Worm (Caenorhabditis elegans): Measurements from ENCODE around the gene ify-1.

Gene ify-1

ce11 chrII:5092362-5093281 is 37.6 kb upstream of the ify-1 start, which contains the start of gene C04G6.2 (continued):
- no peak for TF ChIP-seq hlh-4 (tag; optimal IDR thresholded peaks at IDR 0.05)
- TF ChIP-seq snu-23 (GFP tag; optimal IDR thresholded peaks at IDR 0.05): peak; percentile 73
- no peak for TF ChIP-seq ztf-11 (tag; optimal IDR thresholded peaks at IDR 0.05)
- TF ChIP-seq elt-3 (tag; optimal IDR thresholded peaks at IDR 0.05): peak in 1 of 6 experiments; percentile 46
- TF ChIP-seq ets-5 (GFP tag; IDR thresholded peaks at IDR 0.05): no peak
- peak; percentile 32 for TF ChIP-seq skn-1 (tag; optimal IDR thresholded peaks at IDR 0.05)
- TF ChIP-seq lin-13 (GFP tag; optimal IDR thresholded peaks at IDR 0.05): no peak
- no peak for TF ChIP-seq unc-62 (GFP tag; optimal IDR thresholded peaks at IDR 0.05)
- TF ChIP-seq lir-3 (tag; optimal IDR thresholded peaks at IDR 0.05; ENCODE audit: poor library complexity): no peak
- no peak for TF ChIP-seq alr-1 (tag; optimal IDR thresholded peaks at IDR 0.05; ENCODE audit: borderline replicate concordance)
- no peak for TF ChIP-seq Y116A8C.19 (tag; optimal IDR thresholded peaks at IDR 0.05; ENCODE audit: borderline replicate concordance)
- peak; percentile 53 for TF ChIP-seq mep-1 (tag; optimal IDR thresholded peaks at IDR 0.05)
- TF ChIP-seq fkh-10 (GFP tag; optimal IDR thresholded peaks at IDR 0.05): no peak
- no peak for TF ChIP-seq ztf-4 (tag; optimal IDR thresholded peaks at IDR 0.05)
- no peak for TF ChIP-seq nhr-76 (tag; optimal IDR thresholded peaks at IDR 0.05)
- peak; percentile 74 for TF ChIP-seq nhr-20 (tag; optimal IDR thresholded peaks at IDR 0.05)
- TF ChIP-seq zip-4 (GFP tag; optimal IDR thresholded peaks at IDR 0.05): no peak
- TF ChIP-seq blmp-1 (tag; optimal IDR thresholded peaks at IDR 0.05): peak; percentile 69
- no peak for TF ChIP-seq fkh-4 (tag; optimal IDR thresholded peaks at IDR 0.05; ENCODE audit: borderline replicate concordance)
- TF ChIP-seq tbx-2 (tag; optimal IDR thresholded peaks at IDR 0.05): peak; percentile 65
- peak; percentile 47 for TF ChIP-seq rnt-1 (tag; optimal IDR thresholded peaks at IDR 0.05)
- TF ChIP-seq nhr-47 (tag; optimal IDR thresholded peaks at IDR 0.05): peak; percentile 45
- TF ChIP-seq nhr-19 (GFP tag; conservative IDR thresholded peaks at IDR 0.05): no peak; the same call in none of the 2 replicates
- peak; percentile 16 for TF ChIP-seq unc-86 (tag; optimal IDR thresholded peaks at IDR 0.05)
- TF ChIP-seq grh-1 (GFP tag; IDR thresholded peaks at IDR 0.05): no peak
- TF ChIP-seq nhr-85 (tag): peak; percentile 67
- TF ChIP-seq hlh-17 (GFP tag; optimal IDR thresholded peaks at IDR 0.05; ENCODE audit: borderline replicate concordance): no peak
- TF ChIP-seq lsy-2 (tag; optimal IDR thresholded peaks at IDR 0.05): peak; percentile 44 to 62
- TF ChIP-seq fkh-8 (tag; optimal IDR thresholded peaks at IDR 0.05): peak; percentile 41
- no peak for TF ChIP-seq nhr-28 (tag; optimal IDR thresholded peaks at IDR 0.05)
- TF ChIP-seq unc-30 (tag; optimal IDR thresholded peaks at IDR 0.05): no peak
- no peak for TF ChIP-seq sup-37 (GFP tag; optimal IDR thresholded peaks at IDR 0.05)
- TF ChIP-seq tlp-1 (tag; optimal IDR thresholded peaks at IDR 0.05): no peak
- no peak for TF ChIP-seq nhr-90 (tag; optimal IDR thresholded peaks at IDR 0.05; ENCODE audit: poor library complexity)
- no peak for TF ChIP-seq pax-3 (tag; optimal IDR thresholded peaks at IDR 0.05)
- no peak for TF ChIP-seq ama-1 (optimal IDR thresholded peaks at IDR 0.05)
- TF ChIP-seq unc-98 (GFP tag; IDR thresholded peaks at IDR 0.05): no peak
- TF ChIP-seq ceh-82 (tag; optimal IDR thresholded peaks at IDR 0.05): peak in 2 of 3 experiments; percentile 16 to 45
- TF ChIP-seq irx-1 (tag; optimal IDR thresholded peaks at IDR 0.05): no peak
- TF ChIP-seq lin-39 (tag; optimal IDR thresholded peaks at IDR 0.05): no peak
- TF ChIP-seq pqm-1 (tag; optimal IDR thresholded peaks at IDR 0.05): no peak
- peak; percentile 11 for TF ChIP-seq xbp-1 (tag; optimal IDR thresholded peaks at IDR 0.05)
- TF ChIP-seq swsn-7 (tag; optimal IDR thresholded peaks at IDR 0.05): peak; percentile 40
- TF ChIP-seq sptf-1 (tag; optimal IDR thresholded peaks at IDR 0.05): no peak
- TF ChIP-seq nhr-84 (tag; optimal IDR thresholded peaks at IDR 0.05): no peak
- no peak for TF ChIP-seq efl-3 (GFP tag; optimal IDR thresholded peaks at IDR 0.05)
